Worm (Caenorhabditis elegans): ENCODE measurements around the gene F35A5.2.

DNA sequence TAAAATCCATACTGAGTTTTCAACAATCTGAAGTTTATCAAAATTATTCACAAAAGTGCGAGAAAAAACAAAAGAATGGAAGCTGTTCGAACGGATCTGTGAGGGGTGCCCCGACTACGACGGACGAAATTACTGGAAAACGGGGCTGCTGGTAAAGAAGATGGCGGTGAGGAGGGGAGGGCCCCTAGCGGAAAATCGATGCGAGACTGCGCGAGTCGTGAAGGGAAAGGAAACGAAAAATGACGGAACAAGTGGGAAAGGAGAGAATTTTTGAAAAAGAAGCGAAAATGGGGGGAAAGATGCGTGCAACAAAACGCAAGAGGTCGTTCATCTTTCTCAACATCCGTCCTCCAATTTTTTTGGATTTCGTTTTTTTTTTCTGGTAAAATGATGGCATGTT is 2.2 kb upstream of the F35A5.2 start:
- TF ChIP-seq sptf-1 (tag; optimal IDR thresholded peaks at IDR 0.05) (no peak), elt-1 (tag; optimal IDR thresholded peaks at IDR 0.05; ENCODE audit: borderline replicate concordance, insufficient read depth) (no peak), mab-5 (tag; optimal IDR thresholded peaks at IDR 0.05) (no peak), unc-62 (GFP tag; optimal IDR thresholded peaks at IDR 0.05) (no peak), ces-1 (GFP tag; optimal IDR thresholded peaks at IDR 0.05) (no peak), mls-2 (tag; optimal IDR thresholded peaks at IDR 0.05) (peak; percentile 28), nhr-12 (tag; optimal IDR thresholded peaks at IDR 0.05) (no peak), sem-2 (GFP tag; optimal IDR thresholded peaks at IDR 0.05) (no peak), nhr-28 (tag; optimal IDR thresholded peaks at IDR 0.05) (no peak), lin-13 (tag; optimal IDR thresholded peaks at IDR 0.05) (no peak), pha-4 (tag; optimal IDR thresholded peaks at IDR 0.05) (no peak)

All from whole organism, mixed stage, embryonic.